Fruit fly (Drosophila melanogaster) Kc167 (cell line): ENCODE data around the gene Tmx3.

Experiments used
- Myc ChIP-seq: fragments of >200 bp; optimal IDR thresholded peaks from 2 replicates; lab custom pipeline; 2017; ENCODE audit warnings: missing external identifiers
- Sin3A ChIP-seq: fragments of >200 bp; optimal IDR thresholded peaks from 2 replicates; lab custom pipeline; 2018; ENCODE audit warnings: missing external identifiers
- h ChIP-seq: fragments of >200 bp; optimal IDR thresholded peaks from 3 replicates; lab custom pipeline; 2018; ENCODE audit warnings: missing external identifiers
- insv ChIP-seq: fragments of >200 bp; optimal IDR thresholded peaks from 3 replicates; lab custom pipeline; 2018; ENCODE audit warnings: missing external identifiers
- psq ChIP-seq: fragments of >200 bp; optimal IDR thresholded peaks from 2 replicates; lab custom pipeline; 2017; ENCODE audit warnings: missing external identifiers
- ttk ChIP-seq: sonication (Bioruptor generic); optimal IDR thresholded peaks from 2 replicates; lab custom pipeline; 2017; ENCODE audit warnings: missing external identifiers

The Tmx3 gene

DNA sequence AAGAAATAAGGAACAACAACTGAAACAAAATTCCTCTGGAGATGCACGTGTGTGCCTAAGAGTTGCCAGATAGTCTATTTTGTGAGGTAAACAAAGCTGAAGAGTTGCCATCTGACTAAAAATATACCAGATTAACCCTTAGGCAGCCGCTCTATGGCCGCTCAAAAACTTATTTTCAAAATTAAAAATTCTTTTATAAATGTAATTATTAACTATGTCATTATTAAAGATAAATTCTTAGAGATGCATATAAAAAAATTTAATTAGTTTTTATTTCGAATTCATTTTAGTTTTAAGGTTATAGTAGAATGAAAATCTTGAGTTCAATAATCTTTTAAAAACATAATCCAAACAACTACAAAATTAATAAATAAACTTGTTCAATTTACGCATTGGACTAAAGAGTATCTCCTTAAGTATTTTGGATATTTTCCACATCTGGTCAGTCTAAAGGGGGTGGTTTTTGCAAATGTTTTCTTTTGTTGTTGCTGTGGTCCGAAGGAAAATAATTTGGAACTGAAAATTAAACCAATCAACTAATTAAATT lies at the start of gene Tmx3:
TSS of gene Tmx3 (plus strand) at position 442 of the 547 bp plus-strand sequence.
- TF ChIP-seq ttk (lab: Kevin White, UChicago) (no peak), insv (lab: Kevin White, UChicago) (no peak), h (lab: Kevin White, UChicago) (no peak), Sin3A (lab: Kevin White, UChicago) (no peak), Myc (lab: Kevin White, UChicago) (no peak)

DNA sequence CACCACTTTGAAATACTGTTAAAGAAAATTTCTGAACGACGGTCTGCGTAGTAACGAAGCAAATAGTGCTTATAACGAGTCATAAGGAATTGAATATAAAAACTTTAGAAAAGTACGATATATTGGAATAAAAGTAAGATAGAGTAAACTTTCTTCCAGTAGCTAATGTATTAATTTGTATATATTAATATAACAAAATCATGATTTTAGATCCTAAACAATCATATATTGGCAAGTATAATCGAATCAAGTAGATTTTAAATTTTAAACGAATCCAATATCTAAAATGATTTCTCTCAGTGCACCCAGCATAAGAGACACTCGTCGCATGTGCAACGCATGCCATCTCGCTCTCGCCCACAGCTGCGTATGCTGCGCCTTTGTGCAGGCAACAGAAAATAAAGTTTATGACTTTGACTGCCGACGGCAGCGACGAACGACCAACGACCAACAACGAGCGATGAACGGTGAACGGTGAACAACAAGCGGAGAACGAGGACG lies 47.5 kb upstream of the Tmx3 start:
- TF ChIP-seq ttk (lab: Kevin White, UChicago), result no peak
- TF ChIP-seq insv (lab: Kevin White, UChicago), result no peak
- no peak for TF ChIP-seq Myc (lab: Kevin White, UChicago)
- no peak for TF ChIP-seq h (lab: Kevin White, UChicago)
- TF ChIP-seq Sin3A (lab: Kevin White, UChicago), result no peak
- TF ChIP-seq psq (lab: Kevin White, UChicago), result no peak

dm6 chr3L:16182633-16183462 lies 46.1 kb upstream of the Tmx3 start:
- TF ChIP-seq ttk (lab: Kevin White, UChicago), result no peak
- no peak for TF ChIP-seq psq (lab: Kevin White, UChicago)
- TF ChIP-seq Sin3A (lab: Kevin White, UChicago), result no peak
- TF ChIP-seq insv (lab: Kevin White, UChicago), result no peak
- no peak for TF ChIP-seq h (lab: Kevin White, UChicago)
- TF ChIP-seq Myc (lab: Kevin White, UChicago), result no peak

dm6 chr3L:16183493-16183892 lies 45.4 kb upstream of the Tmx3 start:
- TF ChIP-seq Myc (lab: Kevin White, UChicago), result no peak
- TF ChIP-seq Sin3A (lab: Kevin White, UChicago), result no peak
- TF ChIP-seq insv (lab: Kevin White, UChicago), result no peak
- no peak for TF ChIP-seq h (lab: Kevin White, UChicago)
- no peak for TF ChIP-seq psq (lab: Kevin White, UChicago)
- TF ChIP-seq ttk (lab: Kevin White, UChicago), result no peak

dm6 chr3L:16189058-16189924 lies 39.6 kb upstream of the Tmx3 start:
- TF ChIP-seq insv (lab: Kevin White, UChicago), result no peak
- TF ChIP-seq Sin3A (lab: Kevin White, UChicago), result no peak
- no peak for TF ChIP-seq h (lab: Kevin White, UChicago)
- TF ChIP-seq psq (lab: Kevin White, UChicago), result no peak
- no peak for TF ChIP-seq ttk (lab: Kevin White, UChicago)
- TF ChIP-seq Myc (lab: Kevin White, UChicago), result no peak

DNA sequence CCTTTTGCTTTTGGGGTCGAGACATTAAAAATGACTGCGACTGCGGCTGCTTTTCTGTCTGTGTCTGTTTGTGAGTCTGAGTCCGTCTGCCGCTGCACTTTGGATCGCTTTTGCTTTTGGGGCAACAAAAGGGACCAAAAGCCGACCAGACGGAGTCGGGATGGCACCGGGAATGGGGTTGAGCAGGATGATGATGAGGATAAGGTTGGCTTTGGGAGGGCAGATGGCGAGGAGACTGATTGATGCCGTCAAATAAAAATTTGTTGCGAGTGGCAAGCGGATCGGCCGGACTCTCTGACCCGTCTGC lies 39.0 kb upstream of the Tmx3 start:
- TF ChIP-seq psq (lab: Kevin White, UChicago) (no peak), Myc (lab: Kevin White, UChicago) (no peak), ttk (lab: Kevin White, UChicago) (no peak), insv (lab: Kevin White, UChicago) (no peak), Sin3A (lab: Kevin White, UChicago) (no peak), h (lab: Kevin White, UChicago) (no peak)

dm6 chr3L:16190885-16191284 lies 38.0 kb upstream of the Tmx3 start:
- TF ChIP-seq psq (lab: Kevin White, UChicago) (no peak), ttk (lab: Kevin White, UChicago) (no peak), insv (lab: Kevin White, UChicago) (no peak), Myc (lab: Kevin White, UChicago) (no peak), h (lab: Kevin White, UChicago) (no peak), Sin3A (lab: Kevin White, UChicago) (no peak)

dm6 chr3L:16192561-16193355 lies 36.1 kb upstream of the Tmx3 start:
- TF ChIP-seq psq (lab: Kevin White, UChicago), result no peak
- no peak for TF ChIP-seq h (lab: Kevin White, UChicago)
- TF ChIP-seq insv (lab: Kevin White, UChicago), result no peak
- TF ChIP-seq Sin3A (lab: Kevin White, UChicago), result no peak
- no peak for TF ChIP-seq ttk (lab: Kevin White, UChicago)
- no peak for TF ChIP-seq Myc (lab: Kevin White, UChicago)

dm6 chr3L:16193851-16194709 lies 34.8 kb upstream of the Tmx3 start:
- TF ChIP-seq insv (lab: Kevin White, UChicago) (no peak), h (lab: Kevin White, UChicago) (no peak), Sin3A (lab: Kevin White, UChicago) (no peak), psq (lab: Kevin White, UChicago) (no peak), ttk (lab: Kevin White, UChicago) (no peak), Myc (lab: Kevin White, UChicago) (no peak)
